Worm (Caenorhabditis elegans) whole organism, L4 larva: Measurements from ENCODE around the gene btb-2.

Experiments
- T20F7.1 ChIP-seq: fragments of 200-800 bp; sonication (Bioruptor generic); optimal IDR thresholded peaks from 2 replicates; lab custom pipeline; 2018; ENCODE audit warnings: mild to moderate bottlenecking, missing genetic modification characterization, missing compliant biosample characterization
- ZK337.2 ChIP-seq: fragments of 200-800 bp; sonication (Bioruptor generic); IDR thresholded peaks from 2 replicates; pipeline ENCODE4 v1.3.6; 2022; ENCODE audit warnings: missing genetic modification reagents, missing genetic modification characterization, missing compliant biosample characterization
- ZK546.5 ChIP-seq, 2 experiments: sonication (generic microtip); optimal IDR thresholded peaks; 2 replicates each; lab custom pipeline; 2017; ENCODE audit warnings: missing biosample characterization in 2 of 2, missing genetic modification characterization in 2 of 2
- aha-1 ChIP-seq: fragments of 150-350 bp; peaks from one replicate; lab custom pipeline; 2014; ENCODE audit warnings: missing biosample characterization, missing genetic modification characterization
- aly-2 ChIP-seq: sonication (generic microtip); optimal IDR thresholded peaks from 2 replicates; lab custom pipeline; 2018; ENCODE audit warnings: missing biosample characterization, missing genetic modification characterization
- attf-4 ChIP-seq: sonication (generic microtip); optimal IDR thresholded peaks from 3 replicates; lab custom pipeline; 2017; ENCODE audit warnings: missing biosample characterization, missing genetic modification characterization
- ceh-28 ChIP-seq: fragments of 150-350 bp; optimal IDR thresholded peaks from 2 replicates; lab custom pipeline; 2014; ENCODE audit warnings: missing biosample characterization, missing genetic modification reagents, missing genetic modification characterization
- ceh-82 ChIP-seq: sonication (generic microtip); optimal IDR thresholded peaks from 2 replicates; lab custom pipeline; 2017; ENCODE audit warnings: missing biosample characterization, missing genetic modification characterization
- ces-1 ChIP-seq: fragments of 150-350 bp; sonication (generic microtip); optimal IDR thresholded peaks from 4 replicates; lab custom pipeline; 2014; ENCODE audit warnings: missing biosample characterization, missing genetic modification reagents, missing genetic modification characterization
- daf-12 ChIP-seq: fragments of 150-350 bp; optimal IDR thresholded peaks from 2 replicates; lab custom pipeline; 2014; ENCODE audit warnings: missing biosample characterization, missing genetic modification reagents, missing genetic modification characterization
- daf-19 ChIP-seq: fragments of 200-800 bp; sonication (Bioruptor generic); conservative IDR thresholded peaks from 2 replicates; pipeline ENCODE4 v1.3.6; 2022; ENCODE audit warnings: missing genetic modification characterization, missing compliant biosample characterization
- dmd-6 ChIP-seq: fragments of 200-800 bp; sonication (Bioruptor generic); IDR thresholded peaks from 2 replicates; pipeline ENCODE4 v1.3.6; 2022; ENCODE audit warnings: missing genetic modification reagents, missing genetic modification characterization, missing compliant biosample characterization
- dmd-9 ChIP-seq: fragments of 200-800 bp; sonication (Bioruptor generic); IDR thresholded peaks from 2 replicates; pipeline ENCODE4 v1.3.6; 2022; ENCODE audit warnings: missing genetic modification reagents, missing genetic modification characterization, missing compliant biosample characterization
- dpl-1 ChIP-seq: fragments of 150-350 bp; optimal IDR thresholded peaks from 2 replicates; lab custom pipeline; 2014; ENCODE audit warnings: missing biosample characterization, missing genetic modification reagents, missing genetic modification characterization
- duxl-1 ChIP-seq: sonication (generic microtip); optimal IDR thresholded peaks from 2 replicates; lab custom pipeline; 2016; ENCODE audit warnings: mild to moderate bottlenecking, missing genetic modification characterization, moderate library complexity, missing compliant biosample characterization; ENCODE audit not compliant: poor library complexity
- dve-1 ChIP-seq: sonication (generic microtip); optimal IDR thresholded peaks from 2 replicates; lab custom pipeline; 2017; ENCODE audit warnings: antibody characterized with exemption, mild to moderate bottlenecking, missing genetic modification characterization, missing compliant biosample characterization; ENCODE audit not compliant: insufficient read depth
- gei-8 ChIP-seq: fragments of 200-800 bp; sonication (Bioruptor generic); optimal IDR thresholded peaks from 2 replicates; lab custom pipeline; 2018; ENCODE audit warnings: mild to moderate bottlenecking, missing genetic modification characterization, missing compliant biosample characterization
- hif-1 ChIP-seq, 2 experiments: sonication (generic microtip); optimal IDR thresholded peaks; 2 replicates each; lab custom pipeline; 2016 to 2017; ENCODE audit warnings: missing compliant biosample characterization in 2 of 2, missing genetic modification characterization in 2 of 2, missing genetic modification reagents in 2 of 2, missing genotype in 2 of 2, mild to moderate bottlenecking in 1 of 2
- hlh-11 ChIP-seq: fragments of 200-800 bp; sonication (Bioruptor generic); optimal IDR thresholded peaks from 2 replicates; lab custom pipeline; 2018; ENCODE audit warnings: mild to moderate bottlenecking, missing genetic modification characterization, missing compliant biosample characterization
- hlh-30 ChIP-seq: sonication (generic microtip); optimal IDR thresholded peaks from 2 replicates; lab custom pipeline; 2017; ENCODE audit warnings: antibody characterized with exemption, mild to moderate bottlenecking, missing genetic modification characterization, missing compliant biosample characterization; ENCODE audit not compliant: insufficient read depth
- jun-1 ChIP-seq: fragments of 150-350 bp; optimal IDR thresholded peaks from 2 replicates; lab custom pipeline; 2014; ENCODE audit warnings: missing biosample characterization, missing genetic modification reagents, missing genetic modification characterization
- lin-13 ChIP-seq: fragments of 150-350 bp; optimal IDR thresholded peaks from 2 replicates; lab custom pipeline; 2014; ENCODE audit warnings: missing biosample characterization, missing genetic modification reagents, missing genetic modification characterization
- lin-15B ChIP-seq: fragments of 150-350 bp; sonication (generic microtip); optimal IDR thresholded peaks from 3 replicates; lab custom pipeline; 2014; ENCODE audit warnings: missing biosample characterization, missing genetic modification characterization
- lin-29 ChIP-seq: fragments of 200-800 bp; sonication (Bioruptor generic); IDR thresholded peaks from 2 replicates; pipeline ENCODE4 v1.3.6; 2022; ENCODE audit warnings: missing genetic modification reagents, missing genetic modification characterization, missing compliant biosample characterization
- lin-38 ChIP-seq: fragments of 200-800 bp; sonication (Bioruptor generic); IDR thresholded peaks from 2 replicates; pipeline ENCODE4 v1.3.6; 2022; ENCODE audit warnings: missing genetic modification reagents, missing genetic modification characterization, missing compliant biosample characterization
- lsy-2 ChIP-seq, 2 experiments: fragments of 150-350 bp in 1 of 2; sonication (generic microtip) in 1 of 2; optimal IDR thresholded peaks; 2 replicates each; lab custom pipeline; 2014 to 2017; ENCODE audit warnings: missing biosample characterization in 2 of 2, missing genetic modification characterization in 2 of 2
- madf-9 ChIP-seq: fragments of 200-800 bp; sonication (Bioruptor generic); conservative IDR thresholded peaks from 2 replicates; pipeline ENCODE4 v1.3.6; 2022; ENCODE audit warnings: missing genetic modification reagents, missing genetic modification characterization, missing compliant biosample characterization
- mdl-1 ChIP-seq, 2 experiments: fragments of 150-350 bp in 1 of 2; sonication (generic microtip) in 1 of 2; optimal IDR thresholded peaks; 2 replicates each; lab custom pipeline; 2014 to 2017; ENCODE audit warnings: missing biosample characterization in 2 of 2, missing genetic modification characterization in 2 of 2
- mep-1 ChIP-seq: fragments of 150-350 bp; sonication (generic microtip); optimal IDR thresholded peaks from 3 replicates; lab custom pipeline; 2014; ENCODE audit warnings: missing biosample characterization, missing genetic modification characterization
- mes-2 ChIP-seq: sonication (generic microtip); optimal IDR thresholded peaks from 2 replicates; lab custom pipeline; 2016; ENCODE audit warnings: missing genotype, mild to moderate bottlenecking, missing genetic modification characterization, missing compliant biosample characterization; ENCODE audit not compliant: poor library complexity, severe bottlenecking
- nhr-10 ChIP-seq: fragments of 150-350 bp; optimal IDR thresholded peaks from 2 replicates; lab custom pipeline; 2014; ENCODE audit warnings: missing biosample characterization, missing genetic modification characterization
- nhr-28 ChIP-seq: fragments of 150-350 bp; optimal IDR thresholded peaks from 2 replicates; lab custom pipeline; 2014; ENCODE audit warnings: missing biosample characterization, missing genetic modification characterization
- nhr-41 ChIP-seq: fragments of 200-800 bp; sonication (Bioruptor generic); IDR thresholded peaks from 2 replicates; pipeline ENCODE4 v1.3.6; 2022; ENCODE audit warnings: missing genetic modification reagents, missing genetic modification characterization, missing compliant biosample characterization
- nhr-76 ChIP-seq: fragments of 150-350 bp; optimal IDR thresholded peaks from 2 replicates; lab custom pipeline; 2014; ENCODE audit warnings: missing biosample characterization, missing genetic modification characterization
- nhr-77 ChIP-seq: fragments of 150-350 bp; optimal IDR thresholded peaks from 2 replicates; lab custom pipeline; 2014; ENCODE audit warnings: missing biosample characterization, missing genetic modification characterization
- pha-4 ChIP-seq, 2 experiments: fragments of 150-350 bp in 1 of 2; fragments of 200-800 bp in 1 of 2; sonication (Bioruptor generic) in 1 of 2; IDR thresholded peaks in 1 of 2; optimal IDR thresholded peaks in 1 of 2; 2 replicates each; pipeline versions ENCODE4 v1.3.6 to Lab custom; 2014 to 2022; ENCODE audit warnings: missing genetic modification characterization in 2 of 2, missing genetic modification reagents in 2 of 2, missing biosample characterization in 1 of 2, missing compliant biosample characterization in 1 of 2
- pqm-1 ChIP-seq: sonication (generic microtip); optimal IDR thresholded peaks from 2 replicates; lab custom pipeline; 2017; ENCODE audit warnings: missing biosample characterization, missing genetic modification characterization
- rbr-2 ChIP-seq: sonication (generic microtip); optimal IDR thresholded peaks from 2 replicates; lab custom pipeline; 2016; ENCODE audit warnings: missing genotype, missing genetic modification characterization, missing compliant biosample characterization
- saeg-2 ChIP-seq: fragments of 200-800 bp; sonication (Bioruptor generic); IDR thresholded peaks from 2 replicates; pipeline ENCODE4 v1.3.6; 2022; ENCODE audit warnings: missing genetic modification reagents, missing genetic modification characterization, missing compliant biosample characterization
- unc-130 ChIP-seq: sonication (generic microtip); optimal IDR thresholded peaks from 2 replicates; lab custom pipeline; 2016; ENCODE audit warnings: missing genetic modification reagents, missing genetic modification characterization, missing compliant biosample characterization
- unc-62 ChIP-seq, 3 experiments: fragments of 150-350 bp in 1 of 3; sonication (generic microtip); optimal IDR thresholded peaks in 2 of 3; peaks in 1 of 3; 1 replicate in 1 of 3; 2 replicates in 2 of 3; lab custom pipeline; 2014 to 2017; ENCODE audit warnings: missing biosample characterization in 3 of 3, missing genetic modification characterization in 3 of 3, missing genetic modification reagents in 3 of 3, missing genotype in 1 of 3

btb-2 gene

ce11 chrII:6377381-6377948 lies 24.3 kb upstream of the btb-2 start (continued):
- no peak for TF ChIP-seq nhr-76 (tag; lab: Kevin White, UChicago)
- no peak for TF ChIP-seq madf-9
- no peak for TF ChIP-seq daf-19 (GFP tag; lab: Robert Waterston, UW)
- peak; percentile 44 for TF ChIP-seq nhr-77
- no peak for TF ChIP-seq nhr-10 (tag; lab: Kevin White, UChicago)
- TF ChIP-seq pqm-1 (tag; lab: Kevin White, UChicago), result peak; percentile 71
- TF ChIP-seq daf-12 (tag; lab: Kevin White, UChicago), result no peak
- TF ChIP-seq ZK546.5 (tag; optimal IDR thresholded peaks at IDR 0.05; lab: Kevin White, UChicago), result no peak
- TF ChIP-seq pha-4 (GFP tag; IDR thresholded peaks at IDR 0.05; lab: Robert Waterston, UW), result no peak
- no peak for TF ChIP-seq pha-4 (tag; optimal IDR thresholded peaks at IDR 0.05; lab: Kevin White, UChicago)
- TF ChIP-seq ces-1 (GFP tag; lab: Kevin White, UChicago), result no peak
- TF ChIP-seq ceh-82 (tag; lab: Kevin White, UChicago), result no peak
- no peak for TF ChIP-seq attf-4
- TF ChIP-seq dmd-6 (GFP tag; lab: Robert Waterston, UW), result peak; percentile 70
- TF ChIP-seq ceh-28 (tag; lab: Kevin White, UChicago), result no peak
- TF ChIP-seq nhr-41, result no peak
- no peak for TF ChIP-seq lsy-2 (tag; optimal IDR thresholded peaks at IDR 0.05; lab: Kevin White, UChicago)
- no peak for TF ChIP-seq lin-29 (GFP tag; lab: Robert Waterston, UW)

DNA sequence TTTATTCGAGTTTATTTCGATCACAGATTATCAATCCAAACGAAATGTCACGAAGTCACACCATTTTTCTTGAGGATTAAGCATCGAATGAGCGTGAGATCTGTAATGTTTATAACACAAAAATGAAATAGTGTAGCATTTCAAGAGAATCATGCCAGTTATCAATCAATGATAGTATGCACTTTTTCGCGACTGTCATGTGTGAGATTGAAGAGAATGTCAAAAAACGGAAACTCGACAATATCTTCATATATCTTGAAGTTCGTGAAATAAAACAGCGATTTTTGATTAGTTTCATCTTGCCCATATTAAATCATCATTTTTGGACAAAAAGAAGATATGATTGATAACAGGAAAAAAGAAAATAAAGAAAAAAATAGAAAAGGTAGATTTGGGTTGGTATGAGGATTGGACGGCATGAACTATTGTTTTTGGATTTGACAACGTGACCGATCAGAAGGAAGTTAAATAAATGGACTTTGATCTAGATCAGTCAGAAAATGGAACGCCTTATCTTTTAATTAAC lies 22.6 kb upstream of the btb-2 start:
- TF ChIP-seq hlh-30 (peak; percentile 57), dmd-6 (GFP tag; lab: Robert Waterston, UW) (0 out of 2 replicates have a peak, but pooled peaks have one; percentile 12), nhr-28 (tag; lab: Kevin White, UChicago) (peak; percentile 54), mep-1 (tag; lab: Kevin White, UChicago) (peak; percentile 7), gei-8 (GFP tag; lab: Kevin White, UChicago) (no peak), mdl-1 (tag; optimal IDR thresholded peaks at IDR 0.05; lab: Kevin White, UChicago) (peak in 1 of 2 experiments; percentile 27), lin-15B (tag; lab: Kevin White, UChicago) (no peak)

DNA sequence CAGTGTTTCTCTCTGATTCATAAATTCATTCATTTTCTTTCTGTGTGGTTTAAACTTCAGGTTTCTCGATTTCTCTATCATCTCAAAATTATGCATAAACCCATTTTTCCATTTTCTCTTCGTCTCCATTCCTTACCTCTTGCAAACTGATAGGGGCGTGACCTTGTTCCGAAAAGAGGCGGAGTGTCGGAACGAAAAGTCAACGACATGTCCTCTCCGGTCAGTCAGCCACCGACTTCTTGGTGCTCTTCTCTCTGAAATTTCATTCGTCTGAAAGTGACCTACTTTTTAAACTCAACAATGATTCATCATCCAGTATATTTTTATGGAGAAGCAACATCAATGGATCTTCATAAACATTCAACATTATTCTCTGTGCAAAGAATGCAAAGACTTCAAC lies 20.9 kb upstream of the btb-2 start, which contains the start of gene F58F12.12:
Gene F58F12.12, plus strand, starts transcription at position 301 of the 400 bp plus-strand sequence.
- TF ChIP-seq aha-1 (tag; lab: Kevin White, UChicago) (peak; percentile 75), nhr-77 (no peak), lin-15B (tag; lab: Kevin White, UChicago) (no peak), jun-1 (tag; lab: Kevin White, UChicago) (no peak), T20F7.1 (GFP tag; lab: Kevin White, UChicago) (no peak)

DNA sequence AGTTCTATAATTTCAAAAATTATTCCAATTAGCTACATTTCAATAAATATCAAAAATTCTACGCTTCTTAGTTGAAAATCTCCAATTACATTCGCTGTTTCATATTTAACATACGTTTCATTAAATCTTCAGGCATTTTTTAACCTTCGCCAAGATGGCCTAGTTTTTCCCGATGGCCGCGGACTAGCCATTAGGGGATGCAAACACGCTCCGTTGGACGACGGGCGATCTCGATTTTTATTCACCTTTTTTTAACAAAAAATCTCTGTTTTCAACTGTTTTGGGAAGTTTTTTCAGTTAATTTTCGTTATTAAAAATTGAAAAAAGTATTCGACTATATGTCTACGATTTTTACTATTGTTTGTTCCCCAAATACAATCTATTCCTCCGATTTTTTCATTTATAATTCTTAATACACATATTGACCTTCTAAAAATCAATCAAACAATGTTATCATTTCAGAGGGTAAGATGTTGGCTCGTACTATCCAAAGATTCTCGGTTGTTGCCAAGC lies 18.5 kb upstream of the btb-2 start, which contains the start of gene F58F12.1:
Gene F58F12.1, plus strand, starts transcription at position 463 of the 513 bp plus-strand sequence.
- TF ChIP-seq mep-1 (tag; lab: Kevin White, UChicago) (peak; percentile 66), dmd-6 (GFP tag; lab: Robert Waterston, UW) (peak; percentile 14; the same call in 1 of the 2 replicates), lin-13 (GFP tag; lab: Kevin White, UChicago) (peak; percentile 43), dpl-1 (peak; percentile 56), aha-1 (tag; lab: Kevin White, UChicago) (peak; percentile 24), dmd-9 (GFP tag; lab: Robert Waterston, UW) (no peak), hlh-11 (peak; percentile 31), nhr-28 (tag; lab: Kevin White, UChicago) (peak; percentile 55), aly-2 (tag; lab: Kevin White, UChicago) (no peak), duxl-1 (no peak), hif-1 (tag; optimal IDR thresholded peaks at IDR 0.05; lab: Kevin White, UChicago) (peak in 1 of 2 experiments; percentile 75), rbr-2 (tag; lab: Kevin White, UChicago) (peak; percentile 38), lin-38 (GFP tag; lab: Robert Waterston, UW) (peak; percentile 94), dve-1 (tag; lab: Kevin White, UChicago) (peak; percentile 50), unc-62 (GFP tag; optimal IDR thresholded peaks at IDR 0.05 in 1 of 2; lab: Kevin White, UChicago) (peak in 1 of 2 experiments; percentile 75), unc-62 (tag; optimal IDR thresholded peaks at IDR 0.05; lab: Kevin White, UChicago) (no peak), mes-2 (peak; percentile 97), lin-15B (tag; lab: Kevin White, UChicago) (no peak), saeg-2 (GFP tag; lab: Robert Waterston, UW) (no peak), unc-130 (GFP tag; lab: Kevin White, UChicago) (peak; percentile 90), hlh-30 (peak; percentile 52), ZK337.2 (GFP tag; lab: Robert Waterston, UW) (peak; percentile 47; the same call in 1 of the 2 replicates), lsy-2 (tag; optimal IDR thresholded peaks at IDR 0.05; lab: Kevin White, UChicago) (peak in 1 of 2 experiments; percentile 81)
